Worm (Caenorhabditis elegans): ENCODE data around the gene T02H6.4.

ce11 chrII:658369-658768 lies 31.5 kb upstream of the T02H6.4 start, which contains the start of gene sdz-24:
- no peak for TF ChIP-seq hlh-30 (tag; optimal IDR thresholded peaks at IDR 0.05; ENCODE audit: insufficient read depth)
- TF ChIP-seq ama-1 (optimal IDR thresholded peaks at IDR 0.05), result no peak
- TF ChIP-seq unc-86 (tag; optimal IDR thresholded peaks at IDR 0.05), result no peak
- no peak for TF ChIP-seq tbx-7 (tag; optimal IDR thresholded peaks at IDR 0.05)
- no peak for TF ChIP-seq pax-1 (tag; optimal IDR thresholded peaks at IDR 0.05)
- no peak for TF ChIP-seq ceh-9 (tag; optimal IDR thresholded peaks at IDR 0.05)
- TF ChIP-seq ceh-19 (GFP tag; optimal IDR thresholded peaks at IDR 0.05), result no peak
- no peak for TF ChIP-seq nhr-11 (tag; optimal IDR thresholded peaks at IDR 0.05)
- no peak for TF ChIP-seq fax-1 (tag; optimal IDR thresholded peaks at IDR 0.05)
